Fruit fly (Drosophila melanogaster) whole organism, embryonic: ENCODE results near the gene CG44006.
A peak's percentile ranks its signal among the peaks of the same experiment; 100 is the strongest.

ENCODE experiments used
- Asciz ChIP-seq: fragments of 200-800 bp; sonication (Bioruptor generic); optimal IDR thresholded peaks from 2 replicates; lab custom pipeline; 2017; ENCODE audit warnings: missing biosample characterization, mild to moderate bottlenecking, missing genetic modification characterization, missing genetic modification reagents
- Bteb2 ChIP-seq: fragments of 200-800 bp; sonication (Bioruptor generic); optimal IDR thresholded peaks from 2 replicates; lab custom pipeline; 2016; ENCODE audit warnings: missing biosample characterization, missing genetic modification characterization
- C15 ChIP-seq: fragments of 200-800 bp; sonication (Bioruptor generic); IDR thresholded peaks from 3 replicates; pipeline ENCODE4 v1.3.6; 2022; ENCODE audit warnings: missing biosample characterization, missing genetic modification characterization
- CG10147 ChIP-seq: fragments of 200-800 bp; sonication (Bioruptor generic); optimal IDR thresholded peaks from 2 replicates; lab custom pipeline; 2019; ENCODE audit warnings: missing biosample characterization, mild to moderate bottlenecking, missing genetic modification characterization, moderate library complexity
- CG10543 ChIP-seq: fragments of 200-800 bp; sonication (Bioruptor generic); optimal IDR thresholded peaks from 3 replicates; lab custom pipeline; 2017; ENCODE audit warnings: missing biosample characterization, mild to moderate bottlenecking, missing genetic modification characterization, moderate library complexity
- CG11560 ChIP-seq: fragments of 200-800 bp; sonication (Bioruptor generic); IDR thresholded peaks from 3 replicates; pipeline ENCODE4 v1.3.6; 2022; ENCODE audit warnings: missing biosample characterization, missing genetic modification characterization
- CG12219 ChIP-seq: fragments of 200-800 bp; sonication (Bioruptor generic); optimal IDR thresholded peaks from 3 replicates; lab custom pipeline; 2018; ENCODE audit warnings: missing biosample characterization, mild to moderate bottlenecking, missing genetic modification characterization
- CG14441 ChIP-seq: fragments of 200-800 bp; sonication (Bioruptor generic); IDR thresholded peaks from 2 replicates; pipeline ENCODE4 v1.3.6; 2022; ENCODE audit warnings: missing biosample characterization, missing genetic modification characterization
- CG1602 ChIP-seq: fragments of 200-800 bp; sonication (Bioruptor generic); optimal IDR thresholded peaks from 3 replicates; lab custom pipeline; 2016; ENCODE audit warnings: missing biosample characterization, missing genetic modification characterization
- CG17361 ChIP-seq: fragments of 200-800 bp; sonication (Bioruptor generic); IDR thresholded peaks from 3 replicates; pipeline ENCODE4 v1.3.6; 2022; ENCODE audit warnings: missing biosample characterization, missing genetic modification characterization
- CG1792 ChIP-seq: fragments of 200-800 bp; sonication (Bioruptor generic); optimal IDR thresholded peaks from 2 replicates; lab custom pipeline; 2016; ENCODE audit warnings: missing biosample characterization, missing genetic modification characterization
- CG2129 ChIP-seq: fragments of 200-800 bp; sonication (Bioruptor generic); IDR thresholded peaks from 2 replicates; pipeline ENCODE4 v1.3.6; 2022; ENCODE audit warnings: missing biosample characterization, missing genetic modification characterization; ENCODE audit not compliant: partially characterized antibody
- CG2202 ChIP-seq: fragments of 200-800 bp; sonication (Bioruptor generic); optimal IDR thresholded peaks from 2 replicates; lab custom pipeline; 2018; ENCODE audit warnings: missing biosample characterization, mild to moderate bottlenecking, missing genetic modification characterization
- CG33557 ChIP-seq: fragments of 200-800 bp; sonication (Bioruptor generic); optimal IDR thresholded peaks from 2 replicates; lab custom pipeline; 2019; ENCODE audit warnings: missing biosample characterization, mild to moderate bottlenecking, missing genetic modification characterization, moderate library complexity
- CG4360 ChIP-seq: fragments of 200-800 bp; sonication (Bioruptor generic); IDR thresholded peaks from 2 replicates; pipeline ENCODE4 v1.3.6; 2022; ENCODE audit warnings: missing biosample characterization, missing genetic modification characterization
- CG6272 ChIP-seq: fragments of 200-800 bp; sonication (Bioruptor generic); IDR thresholded peaks from 2 replicates; pipeline ENCODE4 v1.3.6; 2022; ENCODE audit warnings: missing biosample characterization, missing genetic modification characterization
- CG6683 ChIP-seq: fragments of 200-800 bp; sonication (Bioruptor generic); optimal IDR thresholded peaks from 2 replicates; lab custom pipeline; 2017; ENCODE audit warnings: missing biosample characterization, mild to moderate bottlenecking, missing genetic modification characterization, missing genetic modification reagents
- CG7357 ChIP-seq: fragments of 200-800 bp; sonication (Bioruptor generic); IDR thresholded peaks from 3 replicates; pipeline ENCODE4 v1.3.6; 2022; ENCODE audit warnings: missing biosample characterization, missing genetic modification characterization
- CG8359 ChIP-seq: fragments of 200-800 bp; sonication (Bioruptor generic); optimal IDR thresholded peaks from 2 replicates; lab custom pipeline; 2017; ENCODE audit warnings: missing biosample characterization, mild to moderate bottlenecking, missing genetic modification characterization, borderline replicate concordance
- CG8924 ChIP-seq: fragments of 200-800 bp; optimal IDR thresholded peaks from 3 replicates; lab custom pipeline; 2019; ENCODE audit warnings: missing biosample characterization, mild to moderate bottlenecking, missing genetic modification characterization, moderate library complexity
- CG8944 ChIP-seq: fragments of 200-800 bp; sonication (Bioruptor generic); optimal IDR thresholded peaks from 3 replicates; lab custom pipeline; 2016; ENCODE audit warnings: missing biosample characterization, missing genetic modification characterization
- CTCF ChIP-seq: fragments of 200-800 bp; sonication (Bioruptor generic); optimal IDR thresholded peaks from 2 replicates; lab custom pipeline; 2017; ENCODE audit warnings: missing biosample characterization, mild to moderate bottlenecking, missing genetic modification characterization, moderate library complexity
- Camta ChIP-seq: fragments of 200-800 bp; sonication (Bioruptor generic); optimal IDR thresholded peaks from 2 replicates; lab custom pipeline; 2016; ENCODE audit warnings: missing biosample characterization, missing genetic modification characterization
- Doc2 ChIP-seq: fragments of 200-800 bp; sonication (Bioruptor generic); IDR thresholded peaks from 2 replicates; pipeline ENCODE4 v1.3.6; 2022; ENCODE audit warnings: missing biosample characterization, missing genetic modification characterization
- Doc3 ChIP-seq: fragments of 200-800 bp; sonication (Bioruptor generic); IDR thresholded peaks from 3 replicates; pipeline ENCODE4 v1.3.6; 2022; ENCODE audit warnings: missing biosample characterization, missing genetic modification characterization; ENCODE audit not compliant: partially characterized antibody
- Dp ChIP-seq: fragments of 200-800 bp; sonication (Bioruptor generic); optimal IDR thresholded peaks from 2 replicates; lab custom pipeline; 2018; ENCODE audit warnings: missing biosample characterization, mild to moderate bottlenecking, missing genetic modification characterization, moderate library complexity
- Eip74EF ChIP-seq, 2 experiments: fragments of 200-800 bp in 1 of 2; fragments of >200 bp in 1 of 2; sonication (Bioruptor generic) in 1 of 2; optimal IDR thresholded peaks; 2 replicates each; lab custom pipeline; 2017 to 2019; ENCODE audit warnings: missing biosample characterization in 2 of 2, missing genetic modification characterization in 2 of 2, mild to moderate bottlenecking in 1 of 2, moderate library complexity in 1 of 2
- Fer3 ChIP-seq: fragments of 200-800 bp; sonication (Bioruptor generic); optimal IDR thresholded peaks from 2 replicates; lab custom pipeline; 2018; ENCODE audit warnings: missing biosample characterization, mild to moderate bottlenecking, missing genetic modification characterization, moderate library complexity
- HHEX ChIP-seq: fragments of 200-800 bp; sonication (Bioruptor generic); optimal IDR thresholded peaks from 3 replicates; lab custom pipeline; 2017; ENCODE audit warnings: missing biosample characterization, mild to moderate bottlenecking, missing genetic modification characterization, missing genetic modification reagents
- HLH54F ChIP-seq: fragments of 200-800 bp; sonication (Bioruptor generic); optimal IDR thresholded peaks from 3 replicates; lab custom pipeline; 2016; ENCODE audit warnings: missing biosample characterization, missing genetic modification characterization
- Hand ChIP-seq: fragments of 200-800 bp; sonication (Bioruptor generic); optimal IDR thresholded peaks from 2 replicates; lab custom pipeline; 2017; ENCODE audit warnings: mild to moderate bottlenecking, missing biosample characterization, missing genetic modification reagents, missing genetic modification characterization
- Mrtf ChIP-seq: fragments of 200-800 bp; sonication (Bioruptor generic); IDR thresholded peaks from 3 replicates; pipeline ENCODE4 v1.3.6; 2022; ENCODE audit warnings: missing biosample characterization, missing genetic modification characterization
- Pdp1 ChIP-seq, 2 experiments: fragments of 200-800 bp; sonication (Bioruptor generic); optimal IDR thresholded peaks; 3 replicates each; lab custom pipeline; 2016; ENCODE audit warnings: missing biosample characterization in 2 of 2, missing genetic modification characterization in 2 of 2, mild to moderate bottlenecking in 1 of 2, moderate library complexity in 1 of 2
- Sox100B ChIP-seq: fragments of 200-800 bp; sonication (Bioruptor generic); optimal IDR thresholded peaks from 3 replicates; lab custom pipeline; 2018; ENCODE audit warnings: missing biosample characterization, mild to moderate bottlenecking, missing genetic modification characterization
- Stat92E ChIP-seq, 3 experiments: fragments of >200 bp in 2 of 3; fragments of 200-800 bp in 1 of 3; sonication (Bioruptor generic) in 1 of 3; optimal IDR thresholded peaks; 2 replicates each; lab custom pipeline; 2017 to 2019; ENCODE audit warnings: missing biosample characterization in 3 of 3, missing genetic modification characterization in 3 of 3, mild to moderate bottlenecking in 1 of 3, moderate library complexity in 1 of 3
- cas ChIP-seq: fragments of 200-800 bp; sonication (Bioruptor generic); IDR thresholded peaks from 2 replicates; pipeline ENCODE4 v1.3.6; 2022; ENCODE audit warnings: missing biosample characterization, missing genetic modification characterization
- cato ChIP-seq: fragments of 200-800 bp; sonication (Bioruptor generic); optimal IDR thresholded peaks from 2 replicates; lab custom pipeline; 2016; ENCODE audit warnings: missing biosample characterization, missing genetic modification characterization, borderline replicate concordance
- chn ChIP-seq: fragments of 200-800 bp; sonication (Bioruptor generic); optimal IDR thresholded peaks from 2 replicates; lab custom pipeline; 2016; ENCODE audit warnings: missing biosample characterization, missing genetic modification characterization
- dmrt99B ChIP-seq: fragments of 200-800 bp; sonication (Bioruptor generic); optimal IDR thresholded peaks from 2 replicates; lab custom pipeline; 2018; ENCODE audit warnings: missing biosample characterization, mild to moderate bottlenecking, missing genetic modification characterization, moderate library complexity
- fd96Cb ChIP-seq: fragments of 200-800 bp; sonication (Bioruptor generic); optimal IDR thresholded peaks from 2 replicates; lab custom pipeline; 2018; ENCODE audit warnings: missing biosample characterization, mild to moderate bottlenecking, missing genetic modification characterization, moderate library complexity
- gfzf ChIP-seq: fragments of 200-800 bp; sonication (Bioruptor generic); optimal IDR thresholded peaks from 2 replicates; lab custom pipeline; 2016; ENCODE audit warnings: missing biosample characterization, mild to moderate bottlenecking, missing genetic modification characterization, moderate library complexity
- gsb ChIP-seq: fragments of 200-800 bp; sonication (Bioruptor generic); IDR thresholded peaks from 2 replicates; pipeline ENCODE4 v1.3.6; 2022; ENCODE audit warnings: missing biosample characterization, missing genetic modification characterization
- hkb ChIP-seq, 2 experiments: fragments of 200-800 bp in 1 of 2; fragments of >200 bp in 1 of 2; sonication (Bioruptor generic) in 1 of 2; IDR thresholded peaks in 1 of 2; optimal IDR thresholded peaks in 1 of 2; 2 replicates each; pipeline versions ENCODE4 v1.3.6 to Lab custom; 2017 to 2022; ENCODE audit warnings: missing biosample characterization in 1 of 2, missing genetic modification characterization in 1 of 2
- jing ChIP-seq: fragments of 200-800 bp; sonication (Bioruptor generic); optimal IDR thresholded peaks from 2 replicates; lab custom pipeline; 2018; ENCODE audit warnings: missing biosample characterization, mild to moderate bottlenecking, missing genetic modification characterization
- kah ChIP-seq: fragments of 200-800 bp; sonication (Bioruptor generic); optimal IDR thresholded peaks from 2 replicates; lab custom pipeline; 2018; ENCODE audit warnings: missing biosample characterization, mild to moderate bottlenecking, missing genetic modification characterization
- kni ChIP-seq: fragments of 200-800 bp; sonication (Bioruptor generic); optimal IDR thresholded peaks from 3 replicates; lab custom pipeline; 2017; ENCODE audit warnings: mild to moderate bottlenecking, missing biosample characterization, missing genetic modification reagents, missing genetic modification characterization
- lbe ChIP-seq: fragments of 200-800 bp; sonication (Bioruptor generic); optimal IDR thresholded peaks from 2 replicates; lab custom pipeline; 2016; ENCODE audit warnings: missing biosample characterization, mild to moderate bottlenecking, missing genetic modification characterization
- nmo ChIP-seq: fragments of 200-800 bp; sonication (Bioruptor generic); optimal IDR thresholded peaks from 2 replicates; lab custom pipeline; 2018; ENCODE audit warnings: missing biosample characterization, mild to moderate bottlenecking, missing genetic modification characterization, moderate library complexity
- p53 ChIP-seq: fragments of 200-800 bp; sonication (Bioruptor generic); optimal IDR thresholded peaks from 2 replicates; lab custom pipeline; 2016; ENCODE audit warnings: missing biosample characterization, missing genetic modification characterization
- twi ChIP-seq: fragments of 200-800 bp; optimal IDR thresholded peaks from 2 replicates; lab custom pipeline; 2019; ENCODE audit warnings: missing biosample characterization, mild to moderate bottlenecking, missing genetic modification characterization, moderate library complexity

CG44006 gene

dm6 chr3L:18102161-18102565 lies 32.2 kb upstream of the CG44006 start (continued):
- TF ChIP-seq Camta (no peak), CG6683 (no peak), CG8359 (GFP tag; lab: Kevin White, UChicago) (no peak), Asciz (GFP tag; lab: Kevin White, UChicago) (peak; percentile 24), dmrt99B (tag; lab: Kevin White, UChicago) (peak; percentile 50), CG10543 (GFP tag; lab: Kevin White, UChicago) (no peak), CG8924 (tag; lab: Kevin White, UChicago) (peak; percentile 54), CG1792 (GFP tag; lab: Kevin White, UChicago) (no peak), Doc2 (GFP tag; lab: Robert Waterston, UW) (no peak), CG14441 (no peak), Mrtf (no peak), Dp (GFP tag; lab: Kevin White, UChicago) (no peak), gsb (GFP tag; lab: Robert Waterston, UW) (no peak), CTCF (GFP tag; lab: Kevin White, UChicago) (no peak), CG1602 (GFP tag; lab: Kevin White, UChicago) (no peak), fd96Cb (tag; lab: Kevin White, UChicago) (peak; percentile 43), gfzf (GFP tag; lab: Kevin White, UChicago) (no peak), CG10147 (GFP tag; lab: Kevin White, UChicago) (no peak), CG17361 (GFP tag; lab: Robert Waterston, UW) (peak; percentile 69), nmo (GFP tag; lab: Kevin White, UChicago) (peak; percentile 66), Bteb2 (GFP tag; lab: Kevin White, UChicago) (no peak), Hand (GFP tag; lab: Kevin White, UChicago) (no peak), HHEX (GFP tag; lab: Kevin White, UChicago) (no peak), p53 (GFP tag; lab: Kevin White, UChicago) (no peak), cato (GFP tag; lab: Kevin White, UChicago) (no peak), CG12219 (GFP tag; lab: Kevin White, UChicago) (no peak), HLH54F (no peak), CG4360 (GFP tag; lab: Robert Waterston, UW) (peak; percentile 32; the same call in 1 of the 2 replicates), kah (GFP tag; lab: Kevin White, UChicago) (no peak), lbe (GFP tag; lab: Kevin White, UChicago) (no peak), Fer3 (tag; lab: Kevin White, UChicago) (no peak), CG2129 (GFP tag; lab: Robert Waterston, UW) (no peak), Eip74EF (GFP tag; optimal IDR thresholded peaks at IDR 0.05; lab: Kevin White, UChicago) (peak in 1 of 2 experiments; percentile 9), hkb (optimal IDR thresholded peaks at IDR 0.05; lab: Kevin White, UChicago) (no peak), hkb (GFP tag; IDR thresholded peaks at IDR 0.05; lab: Robert Waterston, UW) (no peak), Doc3 (GFP tag; lab: Robert Waterston, UW) (no peak), kni (peak; percentile 76), CG8944 (GFP tag; lab: Kevin White, UChicago) (no peak), Stat92E (GFP tag; optimal IDR thresholded peaks at IDR 0.05; lab: Kevin White, UChicago) (no peak), CG33557 (peak; percentile 30), C15 (GFP tag; lab: Robert Waterston, UW) (no peak), CG2202 (tag; lab: Kevin White, UChicago) (no peak), CG11560 (tag; lab: Robert Waterston, UW) (no peak), Pdp1 (GFP tag; optimal IDR thresholded peaks at IDR 0.05; lab: Kevin White, UChicago) (no peak), cas (GFP tag; lab: Robert Waterston, UW) (no peak), CG7357 (GFP tag; lab: Robert Waterston, UW) (no peak), jing (GFP tag; lab: Kevin White, UChicago) (no peak), Sox100B (GFP tag; lab: Kevin White, UChicago) (peak; percentile 69), twi (tag; lab: Kevin White, UChicago) (no peak), chn (GFP tag; lab: Kevin White, UChicago) (no peak), CG6272 (GFP tag; lab: Robert Waterston, UW) (no peak)
